Worm (Caenorhabditis elegans): Measurements from ENCODE around the gene F45H10.2.

- TF ChIP-seq elt-2 (tag; optimal IDR thresholded peaks at IDR 0.05) (no peak), gmeb-2 (tag; optimal IDR thresholded peaks at IDR 0.05) (no peak)
Measured at ce11 chrII:13531118-13531517, 38.3 kb upstream of the F45H10.2 start, which contains the start of gene snx-14.
